Fruit fly (Drosophila melanogaster): ENCODE data around the gene dgt4.
A peak's percentile ranks its signal among the peaks of the same experiment; 100 is the strongest.

dgt4 gene

dm6 chrX:4104132-4104531, 9.4 kb upstream of the dgt4 start, which contains the start of the genes Xpac and brn (continued):
- TF ChIP-seq gfzf (GFP tag; optimal IDR thresholded peaks at IDR 0.05) (peak; percentile 79), Vsx1 (GFP tag; optimal IDR thresholded peaks at IDR 0.05) (no peak), pum (GFP tag; optimal IDR thresholded peaks at IDR 0.05) (no peak), CG10431 (GFP tag; optimal IDR thresholded peaks at IDR 0.05) (no peak), MBD-R2 (GFP tag; IDR thresholded peaks at IDR 0.05) (peak; percentile 78), E2f2 (GFP tag; IDR thresholded peaks at IDR 0.05) (peak; percentile 63), trh (GFP tag; optimal IDR thresholded peaks at IDR 0.05) (no peak), stwl (tag; optimal IDR thresholded peaks at IDR 0.05) (peak; percentile 46), CG12219 (GFP tag; optimal IDR thresholded peaks at IDR 0.05) (no peak), Adf1 (GFP tag; IDR thresholded peaks at IDR 0.05) (no peak), CG42726 (GFP tag; IDR thresholded peaks at IDR 0.05; ENCODE audit: partially characterized antibody) (no peak), ewg (GFP tag; optimal IDR thresholded peaks at IDR 0.05) (peak; percentile 6), Dp (GFP tag; optimal IDR thresholded peaks at IDR 0.05) (peak; percentile 61), Gsc (GFP tag; IDR thresholded peaks at IDR 0.05) (no peak), CG9797 (GFP tag; optimal IDR thresholded peaks at IDR 0.05) (peak; percentile 74), sens (GFP tag) (peak; percentile 74), CG1603 (tag; optimal IDR thresholded peaks at IDR 0.05) (no peak), ftz-f1 (GFP tag; optimal IDR thresholded peaks at IDR 0.05) (no peak), fu2 (GFP tag; optimal IDR thresholded peaks at IDR 0.05) (no peak), CG12659 (GFP tag; optimal IDR thresholded peaks at IDR 0.05) (peak; percentile 43), tup (GFP tag; optimal IDR thresholded peaks at IDR 0.05) (no peak), CG3995 (GFP tag; optimal IDR thresholded peaks at IDR 0.05) (peak; percentile 28), BEAF-32 (GFP tag; optimal IDR thresholded peaks at IDR 0.05) (peak; percentile 43), CG5953 (GFP tag; IDR thresholded peaks at IDR 0.05) (no peak), CG12104 (GFP tag; optimal IDR thresholded peaks at IDR 0.05) (no peak), gsb-n (tag; optimal IDR thresholded peaks at IDR 0.05) (no peak), CG4617 (GFP tag; optimal IDR thresholded peaks at IDR 0.05; ENCODE audit: borderline replicate concordance) (peak; percentile 45), zen (tag; optimal IDR thresholded peaks at IDR 0.05) (no peak), Rx (GFP tag; IDR thresholded peaks at IDR 0.05) (no peak), Lhr (GFP tag; optimal IDR thresholded peaks at IDR 0.05) (peak; percentile 43), YL-1 (GFP tag; optimal IDR thresholded peaks at IDR 0.05) (peak; percentile 31), vnd (GFP tag; IDR thresholded peaks at IDR 0.05; ENCODE audit: partially characterized antibody) (no peak), CG10267 (tag; optimal IDR thresholded peaks at IDR 0.05) (peak; percentile 18), Pdp1 (GFP tag; optimal IDR thresholded peaks at IDR 0.05) (no peak), row (GFP tag; IDR thresholded peaks at IDR 0.05) (peak; percentile 18; the same call in 1 of the 3 replicates), CG30431 (GFP tag; optimal IDR thresholded peaks at IDR 0.05) (no peak), cad (GFP tag; optimal IDR thresholded peaks at IDR 0.05) (no peak), CG10462 (GFP tag; optimal IDR thresholded peaks at IDR 0.05) (no peak), Mes4 (GFP tag; optimal IDR thresholded peaks at IDR 0.05) (no peak), CG8089 (GFP tag; optimal IDR thresholded peaks at IDR 0.05) (no peak)

- TF ChIP-seq Sox102F (GFP tag; optimal IDR thresholded peaks at IDR 0.05): no peak
- peak; percentile 100 for TF ChIP-seq pita (GFP tag; optimal IDR thresholded peaks at IDR 0.05)
- TF ChIP-seq Adf1 (GFP tag; IDR thresholded peaks at IDR 0.05): peak; percentile 37; the same call in 1 of the 2 replicates
- no peak for TF ChIP-seq GATAe (GFP tag; conservative IDR thresholded peaks at IDR 0.05)
- TF ChIP-seq al (GFP tag; IDR thresholded peaks at IDR 0.05): no peak
- TF ChIP-seq dmrt11E (tag; optimal IDR thresholded peaks at IDR 0.05): no peak
- TF ChIP-seq CG7786 (GFP tag; optimal IDR thresholded peaks at IDR 0.05): no peak
- peak; percentile 61 for TF ChIP-seq Tbp (GFP tag; optimal IDR thresholded peaks at IDR 0.05)
- no peak for TF ChIP-seq CG5245 (GFP tag; optimal IDR thresholded peaks at IDR 0.05)
- TF ChIP-seq rib (GFP tag; IDR thresholded peaks at IDR 0.05): 0 out of 2 replicates have a peak, but pooled peaks have one; percentile 32
- TF ChIP-seq CG13287 (GFP tag; IDR thresholded peaks at IDR 0.05; ENCODE audit: partially characterized antibody): peak; percentile 85
- TF ChIP-seq usp (GFP tag; optimal IDR thresholded peaks at IDR 0.05): no peak
- TF ChIP-seq jigr1 (GFP tag; IDR thresholded peaks at IDR 0.05): no peak
- TF ChIP-seq dm (GFP tag; optimal IDR thresholded peaks at IDR 0.05): no peak
- TF ChIP-seq zfh2 (GFP tag; optimal IDR thresholded peaks at IDR 0.05): no peak
Measured at dm6 chrX:4105830-4106233, 7.7 kb upstream of the dgt4 start, which contains the start of gene cib. Gene cib, plus strand, starts transcription at chrX:4106113.

All from whole organism, embryonic.